Worm (Caenorhabditis elegans) whole organism, L4 larva: ENCODE results near the gene C55A6.12.
A peak's percentile ranks its signal among the peaks of the same experiment; 100 is the strongest.

Experiments
- F26F4.8 ChIP-seq: fragments of 200-800 bp; sonication (Bioruptor generic); conservative IDR thresholded peaks from 2 replicates; pipeline ENCODE4 v1.3.6; 2022; ENCODE audit warnings: missing genetic modification characterization, missing compliant biosample characterization
- F37D6.2 ChIP-seq: sonication (generic microtip); optimal IDR thresholded peaks from 2 replicates; lab custom pipeline; 2016; ENCODE audit warnings: mild to moderate bottlenecking, missing genetic modification characterization, missing compliant biosample characterization
- F44E2.7 ChIP-seq: fragments of 200-800 bp; sonication (Bioruptor generic); IDR thresholded peaks from 2 replicates; pipeline ENCODE4 v2.1.2; 2022; ENCODE audit warnings: missing genetic modification characterization, missing compliant biosample characterization
- F49E8.2 ChIP-seq: sonication (generic microtip); optimal IDR thresholded peaks from 2 replicates; lab custom pipeline; 2016; ENCODE audit warnings: missing compliant biosample characterization, mild to moderate bottlenecking, missing genetic modification characterization, borderline replicate concordance
- T20F7.1 ChIP-seq: fragments of 200-800 bp; sonication (Bioruptor generic); optimal IDR thresholded peaks from 2 replicates; lab custom pipeline; 2018; ENCODE audit warnings: mild to moderate bottlenecking, missing genetic modification characterization, missing compliant biosample characterization
- Y105C5A.15 ChIP-seq: fragments of 200-800 bp; sonication (Bioruptor generic); IDR thresholded peaks from 2 replicates; pipeline ENCODE4 v1.3.6; 2022; ENCODE audit warnings: missing genetic modification characterization, missing compliant biosample characterization
- aha-1 ChIP-seq: fragments of 150-350 bp; peaks from one replicate; lab custom pipeline; 2014; ENCODE audit warnings: missing biosample characterization, missing genetic modification characterization
- aly-2 ChIP-seq: sonication (generic microtip); optimal IDR thresholded peaks from 2 replicates; lab custom pipeline; 2018; ENCODE audit warnings: missing biosample characterization, missing genetic modification characterization
- ama-1 ChIP-seq: fragments of 150-350 bp; optimal IDR thresholded peaks from 2 replicates; lab custom pipeline; 2014; ENCODE audit warnings: inconsistent platforms, mixed read lengths
- daf-16 ChIP-seq, 3 experiments: sonication (generic microtip); optimal IDR thresholded peaks; 2 replicates each; lab custom pipeline; 2016 to 2017; ENCODE audit warnings: missing genetic modification characterization in 3 of 3, missing genetic modification reagents in 3 of 3, mild to moderate bottlenecking in 2 of 3, missing compliant biosample characterization in 2 of 3, missing biosample characterization in 1 of 3, moderate library complexity in 1 of 3
- dmd-6 ChIP-seq: fragments of 200-800 bp; sonication (Bioruptor generic); IDR thresholded peaks from 2 replicates; pipeline ENCODE4 v1.3.6; 2022; ENCODE audit warnings: missing genetic modification reagents, missing genetic modification characterization, missing compliant biosample characterization
- dmd-9 ChIP-seq: fragments of 200-800 bp; sonication (Bioruptor generic); IDR thresholded peaks from 2 replicates; pipeline ENCODE4 v1.3.6; 2022; ENCODE audit warnings: missing genetic modification reagents, missing genetic modification characterization, missing compliant biosample characterization
- duxl-1 ChIP-seq: sonication (generic microtip); optimal IDR thresholded peaks from 2 replicates; lab custom pipeline; 2016; ENCODE audit warnings: mild to moderate bottlenecking, missing genetic modification characterization, moderate library complexity, missing compliant biosample characterization; ENCODE audit not compliant: poor library complexity
- dve-1 ChIP-seq: sonication (generic microtip); optimal IDR thresholded peaks from 2 replicates; lab custom pipeline; 2017; ENCODE audit warnings: antibody characterized with exemption, mild to moderate bottlenecking, missing genetic modification characterization, missing compliant biosample characterization; ENCODE audit not compliant: insufficient read depth
- egl-43 ChIP-seq: fragments of 200-800 bp; sonication (Bioruptor generic); IDR thresholded peaks from 2 replicates; pipeline ENCODE4 v1.3.6; 2022; ENCODE audit warnings: missing genetic modification reagents, missing genetic modification characterization, missing compliant biosample characterization
- gei-8 ChIP-seq: fragments of 200-800 bp; sonication (Bioruptor generic); optimal IDR thresholded peaks from 2 replicates; lab custom pipeline; 2018; ENCODE audit warnings: mild to moderate bottlenecking, missing genetic modification characterization, missing compliant biosample characterization
- hlh-11 ChIP-seq: fragments of 200-800 bp; sonication (Bioruptor generic); optimal IDR thresholded peaks from 2 replicates; lab custom pipeline; 2018; ENCODE audit warnings: mild to moderate bottlenecking, missing genetic modification characterization, missing compliant biosample characterization
- lim-7 ChIP-seq: fragments of 200-800 bp; sonication (Bioruptor generic); IDR thresholded peaks from 2 replicates; pipeline ENCODE4 v1.3.6; 2022; ENCODE audit warnings: missing genetic modification characterization, missing compliant biosample characterization
- lin-1 ChIP-seq: fragments of 200-800 bp; sonication (Bioruptor generic); IDR thresholded peaks from 2 replicates; pipeline ENCODE4 v1.3.6; 2022; ENCODE audit warnings: missing genetic modification reagents, missing genetic modification characterization, missing compliant biosample characterization
- lsy-2 ChIP-seq, 2 experiments: fragments of 150-350 bp in 1 of 2; sonication (generic microtip) in 1 of 2; optimal IDR thresholded peaks; 2 replicates each; lab custom pipeline; 2014 to 2017; ENCODE audit warnings: missing biosample characterization in 2 of 2, missing genetic modification characterization in 2 of 2
- madf-5 ChIP-seq, 2 experiments: fragments of 200-800 bp; sonication (Bioruptor generic); IDR thresholded peaks; 2 replicates each; pipeline ENCODE4 v1.3.6; 2022; ENCODE audit warnings: missing compliant biosample characterization in 2 of 2, missing genetic modification characterization in 2 of 2
- mdl-1 ChIP-seq, 2 experiments: fragments of 150-350 bp in 1 of 2; sonication (generic microtip) in 1 of 2; optimal IDR thresholded peaks; 2 replicates each; lab custom pipeline; 2014 to 2017; ENCODE audit warnings: missing biosample characterization in 2 of 2, missing genetic modification characterization in 2 of 2
- mes-2 ChIP-seq: sonication (generic microtip); optimal IDR thresholded peaks from 2 replicates; lab custom pipeline; 2016; ENCODE audit warnings: missing genotype, mild to moderate bottlenecking, missing genetic modification characterization, missing compliant biosample characterization; ENCODE audit not compliant: poor library complexity, severe bottlenecking
- mxl-3 ChIP-seq: fragments of 200-800 bp; sonication (Bioruptor generic); optimal IDR thresholded peaks from 2 replicates; lab custom pipeline; 2018; ENCODE audit warnings: mild to moderate bottlenecking, missing genetic modification characterization, missing compliant biosample characterization
- nhr-28 ChIP-seq: fragments of 150-350 bp; optimal IDR thresholded peaks from 2 replicates; lab custom pipeline; 2014; ENCODE audit warnings: missing biosample characterization, missing genetic modification characterization
- nhr-41 ChIP-seq: fragments of 200-800 bp; sonication (Bioruptor generic); IDR thresholded peaks from 2 replicates; pipeline ENCODE4 v1.3.6; 2022; ENCODE audit warnings: missing genetic modification reagents, missing genetic modification characterization, missing compliant biosample characterization
- nhr-48 ChIP-seq: sonication (generic microtip); optimal IDR thresholded peaks from 2 replicates; lab custom pipeline; 2016; ENCODE audit warnings: mild to moderate bottlenecking, missing genetic modification characterization, missing compliant biosample characterization
- nhr-77 ChIP-seq: fragments of 150-350 bp; optimal IDR thresholded peaks from 2 replicates; lab custom pipeline; 2014; ENCODE audit warnings: missing biosample characterization, missing genetic modification characterization
- php-3 ChIP-seq: fragments of 200-800 bp; sonication (Bioruptor generic); IDR thresholded peaks from 2 replicates; pipeline ENCODE4 v1.3.6; 2022; ENCODE audit warnings: missing genetic modification reagents, missing genetic modification characterization, missing compliant biosample characterization
- pqm-1 ChIP-seq: sonication (generic microtip); optimal IDR thresholded peaks from 2 replicates; lab custom pipeline; 2017; ENCODE audit warnings: missing biosample characterization, missing genetic modification characterization
- rbr-2 ChIP-seq: sonication (generic microtip); optimal IDR thresholded peaks from 2 replicates; lab custom pipeline; 2016; ENCODE audit warnings: missing genotype, missing genetic modification characterization, missing compliant biosample characterization
- spr-3 ChIP-seq: fragments of 200-800 bp; sonication (Bioruptor generic); optimal IDR thresholded peaks from 2 replicates; lab custom pipeline; 2018; ENCODE audit warnings: mild to moderate bottlenecking, missing genetic modification characterization, missing compliant biosample characterization
- tra-1 ChIP-seq: fragments of 200-800 bp; sonication (Bioruptor generic); IDR thresholded peaks from 2 replicates; pipeline ENCODE4 v1.3.6; 2022; ENCODE audit warnings: missing genetic modification reagents, missing genetic modification characterization, missing compliant biosample characterization
- unc-62 ChIP-seq, 3 experiments: fragments of 150-350 bp in 1 of 3; sonication (generic microtip); optimal IDR thresholded peaks in 2 of 3; peaks in 1 of 3; 1 replicate in 1 of 3; 2 replicates in 2 of 3; lab custom pipeline; 2014 to 2017; ENCODE audit warnings: missing biosample characterization in 3 of 3, missing genetic modification characterization in 3 of 3, missing genetic modification reagents in 3 of 3, missing genotype in 1 of 3

The C55A6.12 gene

DNA sequence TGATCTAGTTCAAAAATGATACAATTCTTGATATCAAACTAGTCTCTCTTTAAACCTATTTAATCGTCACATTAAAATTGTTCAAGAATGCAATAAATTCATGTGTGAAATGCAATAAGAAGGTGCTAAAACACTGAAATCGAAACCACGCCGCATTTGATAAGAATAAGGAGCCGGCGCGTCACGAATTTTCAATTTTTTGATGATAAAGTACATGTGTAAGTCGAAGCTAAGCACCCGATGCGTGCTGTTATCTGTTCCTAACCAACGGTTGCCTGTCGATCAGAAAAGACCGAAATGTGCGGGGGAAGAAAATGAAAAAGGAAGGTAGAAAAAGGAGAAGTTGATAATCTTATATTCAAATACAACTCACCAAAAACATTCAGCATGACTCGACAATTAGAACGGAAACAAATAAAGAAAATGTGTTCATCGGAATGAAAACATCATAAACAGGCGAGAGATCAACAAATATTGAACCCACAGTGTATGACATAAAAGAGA is 32.7 kb downstream of the C55A6.12 start, which contains the start of gene aat-6:
Gene aat-6, minus strand, starts transcription at position 454 of the 504 bp plus-strand sequence.
- TF ChIP-seq daf-16 (GFP tag; optimal IDR thresholded peaks at IDR 0.05; lab: Kevin White, UChicago) (no peak), daf-16 (tag; optimal IDR thresholded peaks at IDR 0.05; lab: Kevin White, UChicago) (peak; percentile 70), dmd-9 (GFP tag; lab: Robert Waterston, UW) (no peak), dve-1 (peak; percentile 71), tra-1 (GFP tag; lab: Robert Waterston, UW) (peak; percentile 82; the same call in 1 of the 2 replicates), nhr-28 (tag; lab: Kevin White, UChicago) (peak; percentile 75), ama-1 (no peak), T20F7.1 (no peak), mxl-3 (GFP tag; lab: Kevin White, UChicago) (peak; percentile 72), madf-5 (GFP tag; IDR thresholded peaks at IDR 0.05; lab: Robert Waterston, UW) (no peak), nhr-48 (tag; lab: Kevin White, UChicago) (peak; percentile 28), lsy-2 (tag; optimal IDR thresholded peaks at IDR 0.05; lab: Kevin White, UChicago) (no peak), hlh-11 (tag; lab: Kevin White, UChicago) (peak; percentile 84), F26F4.8 (GFP tag; lab: Robert Waterston, UW) (no peak), nhr-41 (0 out of 2 replicates have a peak, but pooled peaks have one; percentile 32), dmd-6 (GFP tag; lab: Robert Waterston, UW) (peak; percentile 94), php-3 (GFP tag; lab: Robert Waterston, UW) (peak; percentile 98), unc-62 (GFP tag; optimal IDR thresholded peaks at IDR 0.05 in 1 of 2; lab: Kevin White, UChicago) (no peak), unc-62 (tag; optimal IDR thresholded peaks at IDR 0.05; lab: Kevin White, UChicago) (no peak), mdl-1 (tag; optimal IDR thresholded peaks at IDR 0.05; lab: Kevin White, UChicago) (peak in 1 of 2 experiments; percentile 45), pqm-1 (tag; lab: Kevin White, UChicago) (peak; percentile 86)

DNA sequence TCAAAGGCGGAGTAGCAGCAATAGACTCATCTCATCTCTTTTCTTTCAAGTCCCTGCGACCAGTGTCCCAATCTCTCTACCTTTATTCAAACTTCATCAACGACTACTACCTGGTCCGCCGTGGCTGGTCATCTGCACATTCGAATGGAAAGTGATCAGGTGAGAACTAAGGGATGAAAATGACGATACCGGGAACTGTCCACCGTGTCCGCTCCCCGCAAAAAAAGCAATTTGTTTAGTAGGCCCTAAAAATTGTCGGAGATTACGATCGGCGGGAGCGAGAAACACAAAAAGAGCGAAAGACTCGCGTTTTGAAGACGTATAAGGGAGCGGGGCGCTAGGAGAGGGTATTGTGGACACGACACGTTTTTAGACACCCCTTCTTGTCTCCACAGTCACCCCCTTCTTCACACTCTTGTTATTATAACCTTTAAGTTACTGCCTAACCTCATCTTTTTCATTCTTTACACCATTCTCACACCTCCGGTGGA is 39.9 kb downstream of the C55A6.12 start, which contains the start of gene zipt-16:
Gene zipt-16, plus strand, starts transcription at position 51 of the 491 bp plus-strand sequence.
- no peak for TF ChIP-seq duxl-1
- TF ChIP-seq unc-62 (GFP tag; optimal IDR thresholded peaks at IDR 0.05 in 1 of 2; lab: Kevin White, UChicago): no peak
- no peak for TF ChIP-seq unc-62 (tag; optimal IDR thresholded peaks at IDR 0.05; lab: Kevin White, UChicago)
- no peak for TF ChIP-seq spr-3 (GFP tag; lab: Kevin White, UChicago)
- no peak for TF ChIP-seq rbr-2 (tag; lab: Kevin White, UChicago)
- no peak for TF ChIP-seq aha-1
- TF ChIP-seq tra-1 (GFP tag; lab: Robert Waterston, UW): no peak
- no peak for TF ChIP-seq F44E2.7
- TF ChIP-seq F49E8.2: no peak
- TF ChIP-seq lim-7 (GFP tag; lab: Robert Waterston, UW): no peak
- no peak for TF ChIP-seq egl-43 (GFP tag; lab: Robert Waterston, UW)
- no peak for TF ChIP-seq Y105C5A.15 (GFP tag; lab: Robert Waterston, UW)
- no peak for TF ChIP-seq gei-8 (GFP tag; lab: Kevin White, UChicago)
- no peak for TF ChIP-seq aly-2 (tag; lab: Kevin White, UChicago)
- TF ChIP-seq F37D6.2 (tag; lab: Kevin White, UChicago): no peak
- TF ChIP-seq mes-2 (tag; lab: Kevin White, UChicago): no peak
- no peak for TF ChIP-seq nhr-77
- TF ChIP-seq, all 104 proteins: peak for 0

DNA sequence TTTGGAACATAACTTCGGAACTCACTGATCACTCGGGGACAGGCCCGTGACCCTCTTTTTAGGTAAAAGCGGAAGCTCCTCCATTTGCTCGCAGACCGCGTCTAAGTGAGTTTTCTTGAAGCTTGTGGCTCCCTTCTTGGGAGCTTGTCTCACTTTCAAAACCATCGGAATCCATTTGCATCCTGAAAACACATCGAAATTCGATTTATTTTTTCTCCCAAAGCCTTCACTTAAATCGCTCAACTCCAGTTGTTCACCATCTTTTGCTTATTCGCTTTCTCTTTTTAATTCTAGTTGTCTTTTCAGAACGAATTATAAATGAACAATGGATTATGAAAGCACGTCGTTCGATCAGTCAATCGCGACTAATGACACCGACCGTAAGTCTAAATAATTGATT is 43.7 kb downstream of the C55A6.12 start, which contains the start of gene T11F9.1:
Gene T11F9.1, plus strand, starts transcription at position 301 of the 400 bp plus-strand sequence.
- TF ChIP-seq lim-7 (GFP tag; lab: Robert Waterston, UW) (no peak), lin-1 (no peak)
